Worm (Caenorhabditis elegans) whole organism, L1 larva: ENCODE results near the gene T09F3.5.

Source experiments
- C16A3.4 ChIP-seq: fragments of 150-350 bp; optimal IDR thresholded peaks from 2 replicates; lab custom pipeline; 2014; ENCODE audit warnings: missing biosample characterization, missing genetic modification characterization
- C34B4.2 ChIP-seq: sonication (generic microtip); optimal IDR thresholded peaks from 2 replicates; lab custom pipeline; 2017; ENCODE audit warnings: mild to moderate bottlenecking, missing genetic modification characterization, missing compliant biosample characterization
- Y116A8C.19 ChIP-seq: sonication (generic microtip); optimal IDR thresholded peaks from 2 replicates; lab custom pipeline; 2016; ENCODE audit warnings: missing compliant biosample characterization, missing genetic modification characterization, borderline replicate concordance
- alr-1 ChIP-seq: fragments of 200-800 bp; sonication (Bioruptor generic); optimal IDR thresholded peaks from 2 replicates; lab custom pipeline; 2018; ENCODE audit warnings: borderline replicate concordance, mild to moderate bottlenecking, missing genetic modification characterization, missing compliant biosample characterization
- ama-1 ChIP-seq: fragments of 150-350 bp; optimal IDR thresholded peaks from 2 replicates; lab custom pipeline; 2014
- ceh-63 ChIP-seq: fragments of 200-800 bp; sonication (Bioruptor generic); optimal IDR thresholded peaks from 2 replicates; lab custom pipeline; 2018; ENCODE audit warnings: mild to moderate bottlenecking, missing genetic modification characterization, missing compliant biosample characterization
- ceh-82 ChIP-seq, 3 experiments: fragments of 150-350 bp in 1 of 3; sonication (generic microtip) in 2 of 3; optimal IDR thresholded peaks; 2 replicates each; lab custom pipeline; 2014 to 2017; ENCODE audit warnings: missing biosample characterization in 3 of 3, missing genetic modification characterization in 3 of 3
- ces-1 ChIP-seq: fragments of 150-350 bp; optimal IDR thresholded peaks from 2 replicates; lab custom pipeline; 2014; ENCODE audit warnings: missing biosample characterization, missing genetic modification reagents, missing genetic modification characterization
- dsc-1 ChIP-seq: sonication (generic microtip); optimal IDR thresholded peaks from 2 replicates; lab custom pipeline; 2016; ENCODE audit warnings: mild to moderate bottlenecking, missing genetic modification characterization, missing compliant biosample characterization
- egl-27 ChIP-seq, 2 experiments: fragments of 150-350 bp in 1 of 2; sonication (generic microtip); optimal IDR thresholded peaks; 3 replicates each; lab custom pipeline; 2017 to 2018; ENCODE audit warnings: missing biosample characterization in 2 of 2, missing genetic modification characterization in 2 of 2, missing genetic modification reagents in 2 of 2
- elt-3 ChIP-seq, 6 experiments: fragments of 150-350 bp in 1 of 6; sonication (generic microtip); optimal IDR thresholded peaks; 2 replicates each; lab custom pipeline; 2017 to 2018; ENCODE audit warnings: missing biosample characterization in 6 of 6, missing genetic modification characterization in 6 of 6, inconsistent platforms in 1 of 6
- ets-5 ChIP-seq: fragments of 200-800 bp; sonication (Bioruptor generic); IDR thresholded peaks from 2 replicates; pipeline ENCODE4 v1.3.6; 2022; ENCODE audit warnings: missing genetic modification characterization, missing compliant biosample characterization
- fkh-10 ChIP-seq: sonication (generic microtip); optimal IDR thresholded peaks from 2 replicates; lab custom pipeline; 2017; ENCODE audit warnings: missing biosample characterization, missing genetic modification reagents, missing genetic modification characterization
- fkh-8 ChIP-seq: sonication (generic microtip); optimal IDR thresholded peaks from 2 replicates; lab custom pipeline; 2016; ENCODE audit warnings: mild to moderate bottlenecking, missing genetic modification characterization, missing compliant biosample characterization
- hlh-4 ChIP-seq: sonication (generic microtip); optimal IDR thresholded peaks from 2 replicates; lab custom pipeline; 2016; ENCODE audit warnings: mild to moderate bottlenecking, missing genetic modification characterization, missing compliant biosample characterization
- hpl-2 ChIP-seq: fragments of 150-350 bp; optimal IDR thresholded peaks from 2 replicates; lab custom pipeline; 2014; ENCODE audit warnings: missing biosample characterization, missing genetic modification reagents, missing genetic modification characterization
- isw-1 ChIP-seq: fragments of 200-800 bp; sonication (Bioruptor generic); IDR thresholded peaks from 2 replicates; pipeline ENCODE4 v1.3.6; 2022; ENCODE audit warnings: missing genetic modification characterization, missing compliant biosample characterization
- jun-1 ChIP-seq: fragments of 150-350 bp; optimal IDR thresholded peaks from 2 replicates; lab custom pipeline; 2014; ENCODE audit warnings: missing biosample characterization, missing genetic modification reagents, missing genetic modification characterization
- lin-14 ChIP-seq: fragments of 200-800 bp; sonication (Bioruptor generic); optimal IDR thresholded peaks from 2 replicates; lab custom pipeline; 2018; ENCODE audit warnings: mild to moderate bottlenecking, missing genetic modification characterization, moderate library complexity, missing compliant biosample characterization
- lin-15B ChIP-seq: fragments of 150-350 bp; sonication (generic microtip); optimal IDR thresholded peaks from 3 replicates; lab custom pipeline; 2014; ENCODE audit warnings: missing biosample characterization, missing genetic modification characterization
- lin-39 ChIP-seq: fragments of 150-350 bp; optimal IDR thresholded peaks from 2 replicates; lab custom pipeline; 2014; ENCODE audit warnings: missing biosample characterization, missing genetic modification reagents, missing genetic modification characterization
- lir-3 ChIP-seq: sonication (generic microtip); optimal IDR thresholded peaks from 2 replicates; lab custom pipeline; 2016; ENCODE audit warnings: mild to moderate bottlenecking, missing genetic modification characterization, moderate library complexity, missing compliant biosample characterization; ENCODE audit not compliant: poor library complexity
- mab-9 ChIP-seq: fragments of 200-800 bp; sonication (Bioruptor generic); IDR thresholded peaks from 2 replicates; pipeline ENCODE4 v1.3.6; 2022; ENCODE audit warnings: missing genetic modification reagents, missing genetic modification characterization, missing compliant biosample characterization
- mdl-1 ChIP-seq, 2 experiments: fragments of 150-350 bp; optimal IDR thresholded peaks; 2 replicates each; lab custom pipeline; 2014 to 2017; ENCODE audit warnings: missing biosample characterization in 2 of 2, missing genetic modification characterization in 2 of 2, inconsistent platforms in 1 of 2
- mef-2 ChIP-seq: fragments of 150-350 bp; optimal IDR thresholded peaks from 2 replicates; lab custom pipeline; 2014; ENCODE audit warnings: missing biosample characterization, missing genetic modification characterization
- mep-1 ChIP-seq: fragments of 150-350 bp; optimal IDR thresholded peaks from 2 replicates; lab custom pipeline; 2014; ENCODE audit warnings: missing biosample characterization, missing genetic modification characterization
- nhr-12 ChIP-seq: sonication (generic microtip); optimal IDR thresholded peaks from 2 replicates; lab custom pipeline; 2017; ENCODE audit warnings: missing biosample characterization, missing genetic modification characterization
- nhr-20 ChIP-seq: sonication (generic microtip); optimal IDR thresholded peaks from 2 replicates; lab custom pipeline; 2016; ENCODE audit warnings: mild to moderate bottlenecking, missing genetic modification characterization, missing compliant biosample characterization
- nhr-84 ChIP-seq: sonication (generic microtip); optimal IDR thresholded peaks from 2 replicates; lab custom pipeline; 2017; ENCODE audit warnings: missing biosample characterization, missing genetic modification characterization
- nhr-85 ChIP-seq: sonication (generic microtip); peaks from one replicate; lab custom pipeline; 2016; ENCODE audit warnings: missing genetic modification characterization, inconsistent platforms, missing compliant biosample characterization
- pag-3 ChIP-seq: sonication (generic microtip); optimal IDR thresholded peaks from 2 replicates; lab custom pipeline; 2017; ENCODE audit warnings: missing genetic modification characterization, mild to moderate bottlenecking, missing compliant biosample characterization, antibody characterized with exemption, borderline replicate concordance; ENCODE audit not compliant: insufficient read depth
- pax-3 ChIP-seq: fragments of 200-800 bp; sonication (Bioruptor generic); optimal IDR thresholded peaks from 2 replicates; lab custom pipeline; 2018; ENCODE audit warnings: mild to moderate bottlenecking, missing genetic modification characterization, moderate library complexity, missing compliant biosample characterization
- rnt-1 ChIP-seq: sonication (generic microtip); optimal IDR thresholded peaks from 2 replicates; lab custom pipeline; 2016; ENCODE audit warnings: mild to moderate bottlenecking, missing genetic modification characterization, moderate library complexity, missing compliant biosample characterization
- snpc-4 ChIP-seq: fragments of 150-350 bp; optimal IDR thresholded peaks from 2 replicates; lab custom pipeline; 2014; ENCODE audit warnings: missing biosample characterization, missing genetic modification characterization
- snu-23 ChIP-seq: sonication (generic microtip); optimal IDR thresholded peaks from 2 replicates; lab custom pipeline; 2016; ENCODE audit warnings: missing genetic modification characterization, missing compliant biosample characterization
- tbx-2 ChIP-seq: sonication (generic microtip); optimal IDR thresholded peaks from 2 replicates; lab custom pipeline; 2016; ENCODE audit warnings: missing genetic modification characterization, missing compliant biosample characterization
- unc-130 ChIP-seq: fragments of 150-350 bp; optimal IDR thresholded peaks from 2 replicates; lab custom pipeline; 2017; ENCODE audit warnings: missing biosample characterization, missing genetic modification characterization, inconsistent platforms
- unc-86 ChIP-seq: sonication (generic microtip); optimal IDR thresholded peaks from 2 replicates; lab custom pipeline; 2016; ENCODE audit warnings: missing genetic modification characterization, missing compliant biosample characterization
- zip-4 ChIP-seq: fragments of 200-800 bp; sonication (Bioruptor generic); optimal IDR thresholded peaks from 2 replicates; lab custom pipeline; 2018; ENCODE audit warnings: mild to moderate bottlenecking, missing genetic modification characterization, moderate library complexity, missing compliant biosample characterization
- ztf-11 ChIP-seq, 2 experiments: sonication (generic microtip); optimal IDR thresholded peaks; 2 replicates each; lab custom pipeline; 2016 to 2017; ENCODE audit warnings: missing genetic modification characterization in 2 of 2, missing biosample characterization in 1 of 2, missing compliant biosample characterization in 1 of 2

Gene T09F3.5

ce11 chrII:10416332-10416863 lies 19.7 kb downstream of the T09F3.5 start, which contains the start of gene eif-2A (continued):
- TF ChIP-seq lin-39 (tag; lab: Kevin White, UChicago) = no peak
- no peak for TF ChIP-seq mdl-1 (tag; optimal IDR thresholded peaks at IDR 0.05; lab: Kevin White, UChicago)
- TF ChIP-seq lin-14 (GFP tag; lab: Kevin White, UChicago) = no peak
- no peak for TF ChIP-seq hpl-2 (GFP tag; lab: Kevin White, UChicago)
- no peak for TF ChIP-seq nhr-85 (tag; lab: Kevin White, UChicago)
- no peak for TF ChIP-seq isw-1 (GFP tag; lab: Robert Waterston, UW)
- TF ChIP-seq C34B4.2 (tag; lab: Kevin White, UChicago) = no peak
- TF ChIP-seq ceh-82 (tag; optimal IDR thresholded peaks at IDR 0.05; lab: Kevin White, UChicago) = no peak
- no peak for TF ChIP-seq snpc-4 (tag; lab: Kevin White, UChicago)
- no peak for TF ChIP-seq ces-1 (GFP tag; lab: Kevin White, UChicago)
- TF ChIP-seq snu-23 = peak; percentile 15
- TF ChIP-seq tbx-2 = no peak
- no peak for TF ChIP-seq rnt-1
- no peak for TF ChIP-seq unc-86 (tag; lab: Kevin White, UChicago)
- no peak for TF ChIP-seq nhr-12 (tag; lab: Kevin White, UChicago)
- no peak for TF ChIP-seq Y116A8C.19
- TF ChIP-seq hlh-4 = no peak
- no peak for TF ChIP-seq nhr-84
- TF ChIP-seq ztf-11 (tag; optimal IDR thresholded peaks at IDR 0.05; lab: Kevin White, UChicago) = no peak
- TF ChIP-seq fkh-8 = no peak
- TF ChIP-seq lin-15B (tag; lab: Kevin White, UChicago) = no peak
- no peak for TF ChIP-seq alr-1 (tag; lab: Kevin White, UChicago)

ce11 chrII:10421941-10422340 lies 25.3 kb downstream of the T09F3.5 start, which contains the start of gene frpr-21:
Gene frpr-21 (minus strand): TSS chrII:10422041.
- TF ChIP-seq mab-9 (GFP tag; lab: Robert Waterston, UW) = no peak
- no peak for TF ChIP-seq unc-130 (tag; lab: Kevin White, UChicago)
- no peak for TF ChIP-seq unc-86 (tag; lab: Kevin White, UChicago)
- no peak for TF ChIP-seq nhr-85 (tag; lab: Kevin White, UChicago)
- no peak for TF ChIP-seq zip-4
- no peak for TF ChIP-seq ets-5 (GFP tag; lab: Robert Waterston, UW)
- TF ChIP-seq dsc-1 (tag; lab: Kevin White, UChicago) = no peak
- no peak for TF ChIP-seq lin-39 (tag; lab: Kevin White, UChicago)
- no peak for TF ChIP-seq pax-3
- no peak for TF ChIP-seq ceh-63 (GFP tag; lab: Kevin White, UChicago)
- no peak for TF ChIP-seq egl-27 (tag; optimal IDR thresholded peaks at IDR 0.05; lab: Kevin White, UChicago)
- no peak for TF ChIP-seq fkh-10 (GFP tag; lab: Kevin White, UChicago)
- TF ChIP-seq elt-3 (tag; optimal IDR thresholded peaks at IDR 0.05; lab: Kevin White, UChicago) = no peak
- TF ChIP-seq snpc-4 (tag; lab: Kevin White, UChicago) = no peak
- TF ChIP-seq, all 84 proteins: peak for 0

- TF ChIP-seq lir-3 (tag; lab: Kevin White, UChicago) (no peak), mef-2 (tag; lab: Kevin White, UChicago) (no peak), mep-1 (no peak), C16A3.4 (no peak), nhr-20 (no peak), ama-1 (lab: Kevin White, UChicago) (no peak), nhr-12 (tag; lab: Kevin White, UChicago) (no peak), pag-3 (tag; lab: Kevin White, UChicago) (no peak), lin-14 (GFP tag; lab: Kevin White, UChicago) (no peak), jun-1 (tag; lab: Kevin White, UChicago) (no peak)
- TF ChIP-seq, all 84 proteins: peak for 0
Observed at ce11 chrII:10435836-10436235, 39.2 kb downstream of the T09F3.5 start, which contains the start of gene cut-4. Gene cut-4 (plus strand): TSS chrII:10436136.
